Worm (Caenorhabditis elegans): ENCODE data around the gene T19D2.3.

DNA sequence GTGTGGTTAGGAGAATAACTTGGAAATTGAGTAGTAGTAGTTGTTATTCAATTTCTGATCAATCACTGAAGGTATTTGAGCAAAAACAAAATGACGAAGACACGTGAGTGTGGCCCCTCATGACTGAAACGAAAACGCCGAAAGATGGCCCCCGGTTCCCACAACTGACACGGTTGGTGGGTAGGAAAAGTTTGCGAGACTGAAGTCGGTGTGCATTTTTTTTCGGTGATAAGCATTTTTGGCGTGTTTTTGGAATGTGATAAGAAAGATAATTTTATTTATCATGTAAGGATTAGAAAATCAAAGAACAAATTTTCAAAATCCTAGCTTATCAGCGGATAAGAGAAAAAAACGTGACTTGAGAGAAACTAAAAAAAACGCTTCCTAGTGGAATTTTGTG is 5.0 kb downstream of the T19D2.3 start:
- TF ChIP-seq mdl-1 (tag; optimal IDR thresholded peaks at IDR 0.05) (no peak), sea-2 (GFP tag; optimal IDR thresholded peaks at IDR 0.05) (no peak), ztf-4 (tag; optimal IDR thresholded peaks at IDR 0.05) (no peak), ceh-82 (tag; optimal IDR thresholded peaks at IDR 0.05) (no peak), skn-1 (tag; optimal IDR thresholded peaks at IDR 0.05) (no peak), nfya-1 (tag; optimal IDR thresholded peaks at IDR 0.05; ENCODE audit: insufficient read depth) (no peak), zag-1 (tag; optimal IDR thresholded peaks at IDR 0.05) (no peak), ama-1 (optimal IDR thresholded peaks at IDR 0.05) (no peak), nhr-23 (tag; optimal IDR thresholded peaks at IDR 0.05) (no peak), elt-3 (tag; optimal IDR thresholded peaks at IDR 0.05) (no peak), lin-39 (tag; optimal IDR thresholded peaks at IDR 0.05) (no peak), snpc-4 (tag; optimal IDR thresholded peaks at IDR 0.05) (no peak), lin-15B (tag; optimal IDR thresholded peaks at IDR 0.05) (no peak), nhr-25 (tag; optimal IDR thresholded peaks at IDR 0.05) (no peak)

All from whole organism, L3 larva.